Fruit fly (Drosophila melanogaster) whole organism, prepupa: ENCODE results near the gene AP-2alpha.

Experiments used
- Blimp-1 ChIP-seq: fragments of 200-800 bp; sonication (Bioruptor generic); optimal IDR thresholded peaks from 3 replicates; lab custom pipeline; 2017; ENCODE audit warnings: missing biosample characterization, missing genetic modification characterization, mild to moderate bottlenecking, moderate library complexity, missing genetic modification reagents
- CG10631 ChIP-seq: fragments of 200-800 bp; sonication (Bioruptor generic); optimal IDR thresholded peaks from 2 replicates; lab custom pipeline; 2016; ENCODE audit warnings: missing biosample characterization, missing genetic modification characterization
- CG10669 ChIP-seq: fragments of 200-800 bp; sonication (Bioruptor generic); optimal IDR thresholded peaks from 3 replicates; lab custom pipeline; 2018; ENCODE audit warnings: missing biosample characterization, mild to moderate bottlenecking, missing genetic modification characterization, moderate library complexity
- CG11294 ChIP-seq: fragments of 200-800 bp; sonication (Bioruptor generic); IDR thresholded peaks from 2 replicates; pipeline ENCODE4 v1.3.6; 2022; ENCODE audit warnings: missing biosample characterization, missing genetic modification characterization
- CG11762 ChIP-seq: fragments of 200-800 bp; sonication (Bioruptor generic); optimal IDR thresholded peaks from 3 replicates; lab custom pipeline; 2016; ENCODE audit warnings: missing biosample characterization, missing genetic modification characterization; ENCODE audit not compliant: insufficient read depth
- CG15336 ChIP-seq: fragments of 200-800 bp; sonication (Bioruptor generic); IDR thresholded peaks from 2 replicates; pipeline ENCODE4 v1.3.6; 2022; ENCODE audit warnings: missing biosample characterization, missing genetic modification characterization
- CG1621 ChIP-seq: fragments of 200-800 bp; sonication (Bioruptor generic); optimal IDR thresholded peaks from 3 replicates; lab custom pipeline; 2018; ENCODE audit warnings: missing biosample characterization, mild to moderate bottlenecking, missing genetic modification characterization
- CG16779 ChIP-seq: fragments of 200-800 bp; sonication (Bioruptor generic); optimal IDR thresholded peaks from 3 replicates; lab custom pipeline; 2017; ENCODE audit warnings: missing biosample characterization, mild to moderate bottlenecking, missing genetic modification characterization
- CG3032 ChIP-seq: fragments of 200-800 bp; optimal IDR thresholded peaks from 2 replicates; lab custom pipeline; 2019; ENCODE audit warnings: missing biosample characterization, mild to moderate bottlenecking, missing genetic modification characterization, moderate library complexity
- CG31627 ChIP-seq: fragments of 200-800 bp; sonication (Bioruptor generic); optimal IDR thresholded peaks from 3 replicates; lab custom pipeline; 2016; ENCODE audit warnings: missing biosample characterization, missing genetic modification characterization
- CG32006 ChIP-seq: fragments of 200-800 bp; sonication (Bioruptor generic); optimal IDR thresholded peaks from 3 replicates; lab custom pipeline; 2017; ENCODE audit warnings: missing biosample characterization, mild to moderate bottlenecking, missing genetic modification characterization
- CG34406 ChIP-seq: fragments of 200-800 bp; sonication (Bioruptor generic); optimal IDR thresholded peaks from 3 replicates; lab custom pipeline; 2016; ENCODE audit warnings: missing biosample characterization, missing genetic modification characterization
- CG4318 ChIP-seq: fragments of 200-800 bp; sonication (Bioruptor generic); optimal IDR thresholded peaks from 3 replicates; lab custom pipeline; 2017; ENCODE audit warnings: missing biosample characterization, mild to moderate bottlenecking, missing genetic modification characterization
- CG6163 ChIP-seq: fragments of 200-800 bp; sonication (Bioruptor generic); IDR thresholded peaks from 3 replicates; pipeline ENCODE4 v1.3.6; 2022; ENCODE audit warnings: missing biosample characterization, missing genetic modification characterization
- CG6276 ChIP-seq: fragments of 200-800 bp; sonication (Bioruptor generic); optimal IDR thresholded peaks from 2 replicates; lab custom pipeline; 2017; ENCODE audit warnings: missing biosample characterization, mild to moderate bottlenecking, missing genetic modification characterization
- CG6792 ChIP-seq: fragments of 200-800 bp; sonication (Bioruptor generic); optimal IDR thresholded peaks from 3 replicates; lab custom pipeline; 2016; ENCODE audit warnings: missing biosample characterization, missing genetic modification characterization
- CG6808 ChIP-seq: fragments of 200-800 bp; sonication (Bioruptor generic); optimal IDR thresholded peaks from 3 replicates; lab custom pipeline; 2017; ENCODE audit warnings: missing biosample characterization, missing genetic modification characterization, mild to moderate bottlenecking, moderate library complexity, missing genetic modification reagents
- CG6854 ChIP-seq: fragments of 200-800 bp; sonication (Bioruptor generic); optimal IDR thresholded peaks from 2 replicates; lab custom pipeline; 2017; ENCODE audit warnings: missing biosample characterization, mild to moderate bottlenecking, missing genetic modification characterization
- CG8119 ChIP-seq: fragments of 200-800 bp; sonication (Bioruptor generic); IDR thresholded peaks from 3 replicates; pipeline ENCODE4 v1.3.6; 2022; ENCODE audit warnings: missing biosample characterization, missing genetic modification characterization
- CG8319 ChIP-seq: fragments of 200-800 bp; sonication (Bioruptor generic); optimal IDR thresholded peaks from 3 replicates; lab custom pipeline; 2016; ENCODE audit warnings: missing biosample characterization, missing genetic modification characterization
- CG8632 ChIP-seq: fragments of 200-800 bp; sonication (Bioruptor generic); optimal IDR thresholded peaks from 3 replicates; lab custom pipeline; 2016; ENCODE audit warnings: missing biosample characterization, missing genetic modification characterization
- Eip75B ChIP-seq: fragments of 200-800 bp; sonication (Bioruptor generic); optimal IDR thresholded peaks from 3 replicates; lab custom pipeline; 2016; ENCODE audit warnings: missing biosample characterization, missing genetic modification characterization
- Eip78C ChIP-seq: fragments of 200-800 bp; sonication (Bioruptor generic); peaks from one replicate; lab custom pipeline; 2016; ENCODE audit warnings: missing biosample characterization, missing genetic modification characterization
- Eip93F ChIP-seq: fragments of 200-800 bp; sonication (Bioruptor generic); optimal IDR thresholded peaks from 2 replicates; lab custom pipeline; 2016; ENCODE audit warnings: missing biosample characterization, mild to moderate bottlenecking, missing genetic modification characterization
- Ets21C ChIP-seq: fragments of 200-800 bp; sonication (Bioruptor generic); optimal IDR thresholded peaks from 3 replicates; lab custom pipeline; 2016; ENCODE audit warnings: missing biosample characterization, missing genetic modification characterization
- Ets96B ChIP-seq: fragments of 200-800 bp; optimal IDR thresholded peaks from 2 replicates; lab custom pipeline; 2019; ENCODE audit warnings: missing biosample characterization, mild to moderate bottlenecking, missing genetic modification characterization, moderate library complexity
- Gug ChIP-seq: fragments of 200-800 bp; sonication (Bioruptor generic); IDR thresholded peaks from 2 replicates; pipeline ENCODE4 v1.3.6; 2022; ENCODE audit warnings: missing biosample characterization, missing genetic modification characterization
- Hr38 ChIP-seq: sonication (Bioruptor generic); optimal IDR thresholded peaks from 2 replicates; lab custom pipeline; 2016; ENCODE audit warnings: missing biosample characterization, missing genetic modification characterization
- Hr4 ChIP-seq: fragments of 200-800 bp; sonication (Bioruptor generic); optimal IDR thresholded peaks from 3 replicates; lab custom pipeline; 2016; ENCODE audit warnings: missing biosample characterization, missing genetic modification characterization
- Lpt ChIP-seq: fragments of 200-800 bp; sonication (Bioruptor generic); optimal IDR thresholded peaks from 3 replicates; lab custom pipeline; 2016; ENCODE audit warnings: missing biosample characterization, missing genetic modification characterization
- Met ChIP-seq: fragments of 200-800 bp; sonication (Bioruptor generic); optimal IDR thresholded peaks from 3 replicates; lab custom pipeline; 2016; ENCODE audit warnings: missing biosample characterization, missing genetic modification characterization
- OdsH ChIP-seq: fragments of 200-800 bp; sonication (Bioruptor generic); optimal IDR thresholded peaks from 3 replicates; lab custom pipeline; 2016; ENCODE audit warnings: missing biosample characterization, missing genetic modification characterization
- Smox ChIP-seq: fragments of 200-800 bp; sonication (Bioruptor generic); optimal IDR thresholded peaks from 3 replicates; lab custom pipeline; 2016; ENCODE audit warnings: missing biosample characterization, missing genetic modification characterization
- Sox14 ChIP-seq: fragments of 200-800 bp; sonication (Bioruptor generic); optimal IDR thresholded peaks from 3 replicates; lab custom pipeline; 2016; ENCODE audit warnings: missing biosample characterization, missing genetic modification characterization
- cyc ChIP-seq: fragments of 200-800 bp; sonication (Bioruptor generic); optimal IDR thresholded peaks from 3 replicates; lab custom pipeline; 2016; ENCODE audit warnings: missing biosample characterization, missing genetic modification characterization
- dac ChIP-seq: fragments of 200-800 bp; sonication (Bioruptor generic); optimal IDR thresholded peaks from 2 replicates; lab custom pipeline; 2017; ENCODE audit warnings: missing biosample characterization, mild to moderate bottlenecking, missing genetic modification characterization
- eg ChIP-seq: fragments of 200-800 bp; sonication (Bioruptor generic); IDR thresholded peaks from 3 replicates; pipeline ENCODE4 v1.3.6; 2022; ENCODE audit warnings: missing biosample characterization, missing genetic modification characterization
- esn ChIP-seq: fragments of 200-800 bp; sonication (Bioruptor generic); optimal IDR thresholded peaks from 2 replicates; lab custom pipeline; 2016; ENCODE audit warnings: missing biosample characterization, mild to moderate bottlenecking, missing genetic modification characterization, moderate library complexity
- fd59A ChIP-seq: fragments of 200-800 bp; sonication (Bioruptor generic); optimal IDR thresholded peaks from 2 replicates; lab custom pipeline; 2017; ENCODE audit warnings: missing biosample characterization, mild to moderate bottlenecking, missing genetic modification characterization, missing genetic modification reagents
- fd85E ChIP-seq: fragments of 200-800 bp; sonication (Bioruptor generic); optimal IDR thresholded peaks from 3 replicates; lab custom pipeline; 2016; ENCODE audit warnings: missing biosample characterization, missing genetic modification characterization
- pdm3 ChIP-seq: fragments of 200-800 bp; sonication (Bioruptor generic); optimal IDR thresholded peaks from 3 replicates; lab custom pipeline; 2016; ENCODE audit warnings: missing biosample characterization, missing genetic modification characterization
- salr ChIP-seq, 2 experiments: fragments of 200-800 bp; sonication (Bioruptor generic); optimal IDR thresholded peaks; 3 replicates each; lab custom pipeline; 2016 to 2018; ENCODE audit warnings: missing biosample characterization in 2 of 2, missing genetic modification characterization in 2 of 2, mild to moderate bottlenecking in 1 of 2
- spab ChIP-seq: fragments of 200-800 bp; sonication (Bioruptor generic); optimal IDR thresholded peaks from 2 replicates; lab custom pipeline; 2017; ENCODE audit warnings: missing biosample characterization, mild to moderate bottlenecking, missing genetic modification characterization, missing genetic modification reagents
- svp ChIP-seq: fragments of 200-800 bp; sonication (Bioruptor generic); peaks from one replicate; lab custom pipeline; 2016; ENCODE audit warnings: missing biosample characterization, missing genetic modification characterization
- topi ChIP-seq: fragments of 200-800 bp; sonication (Bioruptor generic); optimal IDR thresholded peaks from 3 replicates; lab custom pipeline; 2016; ENCODE audit warnings: missing biosample characterization, missing genetic modification characterization
- vri ChIP-seq: fragments of 200-800 bp; sonication (Bioruptor generic); optimal IDR thresholded peaks from 3 replicates; lab custom pipeline; 2016; ENCODE audit warnings: missing biosample characterization, mild to moderate bottlenecking, missing genetic modification characterization

AP-2alpha gene

DNA sequence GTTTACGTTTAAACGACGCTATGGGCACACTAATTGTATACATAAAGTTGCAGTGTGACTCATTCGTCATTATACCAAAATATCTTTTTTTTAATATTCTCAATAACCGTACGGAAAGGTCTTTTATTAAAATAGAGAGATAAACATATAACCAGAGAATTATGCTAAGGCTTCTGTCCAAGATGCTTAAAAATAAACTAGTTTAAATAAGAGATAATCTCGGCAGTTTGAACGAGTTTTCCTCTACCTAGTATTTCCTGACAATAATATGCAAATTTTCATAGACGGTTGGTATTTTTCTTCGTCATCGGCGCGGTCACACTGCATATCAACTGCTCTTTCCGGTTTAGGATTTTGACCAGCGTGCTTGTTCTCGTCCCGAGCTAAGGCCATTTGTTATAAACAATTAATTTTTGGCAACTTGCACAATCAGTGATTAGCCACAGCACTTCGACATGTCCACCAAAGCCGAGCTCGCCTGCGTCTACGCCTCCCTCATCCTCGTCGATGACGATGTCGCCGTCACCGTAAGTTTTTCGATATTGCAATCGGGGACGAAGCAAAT, 5.1 kb upstream of the AP-2alpha start, which contains the start of the genes CG13690 and RpLP1 (continued):
- TF ChIP-seq CG6792 (GFP tag; lab: Kevin White, UChicago) (peak; percentile 56), topi (GFP tag; lab: Kevin White, UChicago) (peak; percentile 73), esn (GFP tag; lab: Kevin White, UChicago) (peak; percentile 86), Met (peak; percentile 76), CG1621 (tag; lab: Kevin White, UChicago) (peak; percentile 63), spab (GFP tag; lab: Kevin White, UChicago) (peak; percentile 18), Lpt (GFP tag; lab: Kevin White, UChicago) (no peak), fd85E (GFP tag; lab: Kevin White, UChicago) (peak; percentile 63), CG10631 (no peak)

DNA sequence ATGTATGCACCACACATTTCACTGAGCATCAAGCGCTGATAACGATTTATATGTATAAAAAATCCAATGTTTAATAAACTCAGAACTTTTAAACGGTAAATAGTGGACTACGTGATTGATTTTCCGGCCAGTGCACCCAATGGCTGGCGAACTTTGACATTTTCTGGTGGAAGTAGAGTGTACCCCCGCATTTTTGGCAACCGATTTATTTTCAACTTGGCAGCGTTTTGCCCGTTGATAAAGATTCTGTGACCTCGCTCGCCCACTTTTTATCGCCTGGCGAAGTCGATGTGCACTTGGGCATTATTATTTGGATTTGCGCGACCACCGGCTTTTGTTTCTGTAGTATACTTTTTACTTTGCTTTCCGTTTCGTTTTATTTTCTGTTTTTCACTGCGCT, 683 bp downstream of the AP-2alpha start:
- TF ChIP-seq svp (GFP tag; lab: Kevin White, UChicago) (peak; percentile 94), CG10669 (no peak), CG6163 (GFP tag; lab: Robert Waterston, UW) (0 out of 3 replicates have a peak, but pooled peaks have one; percentile 5)
- TF ChIP-seq, all 60 proteins: peak for 2

DNA sequence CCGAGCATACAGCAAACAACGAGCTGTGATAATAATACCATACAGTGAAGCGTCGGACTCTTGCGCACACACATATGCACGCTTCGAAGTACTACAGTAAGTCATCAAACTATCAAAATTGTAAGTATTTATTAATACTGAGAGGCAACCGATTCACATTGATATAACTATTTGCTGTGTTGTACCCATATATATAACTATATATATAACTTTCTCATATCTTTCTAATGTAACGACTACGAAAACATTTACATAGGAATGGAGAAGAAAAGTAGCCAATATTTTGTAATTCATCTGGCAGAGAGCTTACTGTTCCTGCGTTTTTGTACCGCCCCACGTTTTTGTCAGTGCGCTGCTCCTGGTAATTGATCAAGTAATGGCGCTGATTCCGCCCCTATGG, 1.6 kb downstream of the AP-2alpha start:
- TF ChIP-seq CG31627 (GFP tag; lab: Kevin White, UChicago), result no peak
- no peak for TF ChIP-seq Blimp-1
- TF ChIP-seq esn (GFP tag; lab: Kevin White, UChicago), result no peak
- peak; percentile 42 for TF ChIP-seq CG3032 (tag; lab: Kevin White, UChicago)
- TF ChIP-seq spab (GFP tag; lab: Kevin White, UChicago), result no peak
- TF ChIP-seq CG8632 (GFP tag; lab: Kevin White, UChicago), result no peak
- no peak for TF ChIP-seq CG6792 (GFP tag; lab: Kevin White, UChicago)
- TF ChIP-seq Sox14 (GFP tag; lab: Kevin White, UChicago), result no peak
- no peak for TF ChIP-seq CG32006 (GFP tag; lab: Kevin White, UChicago)
- TF ChIP-seq eg (GFP tag; lab: Robert Waterston, UW), result no peak; the same call in 2 of the 3 replicates
- TF ChIP-seq CG8319 (GFP tag; lab: Kevin White, UChicago), result no peak
- no peak for TF ChIP-seq CG34406
- no peak for TF ChIP-seq CG6808 (GFP tag; lab: Kevin White, UChicago)
- no peak for TF ChIP-seq vri (GFP tag; lab: Kevin White, UChicago)
- TF ChIP-seq Hr38 (GFP tag; lab: Kevin White, UChicago), result no peak
- no peak for TF ChIP-seq Ets21C
- TF ChIP-seq CG15336, result peak; percentile 66
- TF ChIP-seq CG4318 (GFP tag; lab: Kevin White, UChicago), result no peak
- no peak for TF ChIP-seq topi (GFP tag; lab: Kevin White, UChicago)
- no peak for TF ChIP-seq CG6854 (GFP tag; lab: Kevin White, UChicago)
- no peak for TF ChIP-seq CG10669
- TF ChIP-seq CG8119 (GFP tag; lab: Robert Waterston, UW), result peak; percentile 70
- TF ChIP-seq Ets96B (tag; lab: Kevin White, UChicago), result no peak
- TF ChIP-seq pdm3 (GFP tag; lab: Kevin White, UChicago), result no peak
- no peak for TF ChIP-seq OdsH (GFP tag; lab: Kevin White, UChicago)
- TF ChIP-seq dac (GFP tag; lab: Kevin White, UChicago), result peak; percentile 3
- no peak for TF ChIP-seq Eip78C
- TF ChIP-seq CG11762 (GFP tag; lab: Kevin White, UChicago), result peak; percentile 26
- peak; percentile 81 for TF ChIP-seq Hr4 (GFP tag; lab: Kevin White, UChicago)
- no peak for TF ChIP-seq Gug (GFP tag; lab: Robert Waterston, UW)
- TF ChIP-seq CG10631, result no peak
- TF ChIP-seq Eip75B (GFP tag; lab: Kevin White, UChicago), result no peak
- no peak for TF ChIP-seq Lpt (GFP tag; lab: Kevin White, UChicago)
- TF ChIP-seq Met, result no peak
- TF ChIP-seq CG16779, result no peak
- no peak for TF ChIP-seq Eip93F (GFP tag; lab: Kevin White, UChicago)
- TF ChIP-seq CG6163 (GFP tag; lab: Robert Waterston, UW), result no peak
- peak; percentile 22 for TF ChIP-seq fd59A (GFP tag; lab: Kevin White, UChicago)
- TF ChIP-seq CG1621 (tag; lab: Kevin White, UChicago), result no peak
- peak; percentile 14; the same call in 1 of the 2 replicates for TF ChIP-seq CG11294 (GFP tag; lab: Robert Waterston, UW)
- TF ChIP-seq salr (GFP tag; optimal IDR thresholded peaks at IDR 0.05; lab: Kevin White, UChicago), result peak in 1 of 2 experiments; percentile 41
- TF ChIP-seq svp (GFP tag; lab: Kevin White, UChicago), result no peak
- TF ChIP-seq cyc, result no peak
- no peak for TF ChIP-seq Smox
- TF ChIP-seq CG6276 (GFP tag; lab: Kevin White, UChicago), result no peak
